Fruit fly (Drosophila melanogaster) whole organism, embryonic: ENCODE results near the gene CG46465.

Experiments used
- ATbp ChIP-seq: fragments of 200-800 bp; sonication (Bioruptor generic); optimal IDR thresholded peaks from 2 replicates; lab custom pipeline; 2017; ENCODE audit warnings: missing biosample characterization, mild to moderate bottlenecking, missing genetic modification characterization, missing genetic modification reagents
- Aef1 ChIP-seq: fragments of 200-800 bp; sonication (Bioruptor generic); IDR thresholded peaks from 3 replicates; pipeline ENCODE4 v1.3.6; 2022; ENCODE audit warnings: missing biosample characterization, missing genetic modification characterization
- BEAF-32 ChIP-seq: fragments of 200-800 bp; sonication (Bioruptor generic); optimal IDR thresholded peaks from 3 replicates; lab custom pipeline; 2017; ENCODE audit warnings: missing biosample characterization, missing genetic modification characterization, mild to moderate bottlenecking, moderate library complexity, missing genetic modification reagents
- CG10431 ChIP-seq: fragments of 200-800 bp; sonication (Bioruptor generic); optimal IDR thresholded peaks from 3 replicates; lab custom pipeline; 2018; ENCODE audit warnings: missing biosample characterization, mild to moderate bottlenecking, missing genetic modification characterization
- CG11085 ChIP-seq: fragments of 200-800 bp; sonication (Bioruptor generic); IDR thresholded peaks from 2 replicates; pipeline ENCODE4 v1.3.6; 2022; ENCODE audit warnings: missing biosample characterization, missing genetic modification characterization
- CG11456 ChIP-seq: fragments of 200-800 bp; sonication (Bioruptor generic); IDR thresholded peaks from 3 replicates; pipeline ENCODE4 v1.3.6; 2022; ENCODE audit warnings: missing biosample characterization, missing genetic modification characterization
- CG11695 ChIP-seq: fragments of 200-800 bp; sonication (Bioruptor generic); IDR thresholded peaks from 3 replicates; pipeline ENCODE4 v1.3.6; 2022; ENCODE audit warnings: missing biosample characterization, missing genetic modification characterization
- CG12071 ChIP-seq: fragments of 200-800 bp; sonication (Bioruptor generic); optimal IDR thresholded peaks from 3 replicates; lab custom pipeline; 2018; ENCODE audit warnings: missing biosample characterization, mild to moderate bottlenecking, missing genetic modification characterization
- CG12219 ChIP-seq: fragments of 200-800 bp; sonication (Bioruptor generic); optimal IDR thresholded peaks from 3 replicates; lab custom pipeline; 2018; ENCODE audit warnings: missing biosample characterization, mild to moderate bottlenecking, missing genetic modification characterization
- CG13424 ChIP-seq: fragments of 200-800 bp; sonication (Bioruptor generic); optimal IDR thresholded peaks from 2 replicates; lab custom pipeline; 2019; ENCODE audit warnings: missing biosample characterization, mild to moderate bottlenecking, missing genetic modification characterization, moderate library complexity
- CG15011 ChIP-seq: fragments of 200-800 bp; sonication (Bioruptor generic); optimal IDR thresholded peaks from 3 replicates; lab custom pipeline; 2018; ENCODE audit warnings: missing biosample characterization, mild to moderate bottlenecking, missing genetic modification characterization
- CG15269 ChIP-seq: fragments of 200-800 bp; sonication (Bioruptor generic); optimal IDR thresholded peaks from 2 replicates; lab custom pipeline; 2018; ENCODE audit warnings: missing biosample characterization, mild to moderate bottlenecking, missing genetic modification characterization, moderate library complexity
- CG17328 ChIP-seq: fragments of 200-800 bp; sonication (Bioruptor generic); IDR thresholded peaks from 2 replicates; pipeline ENCODE4 v1.3.6; 2022; ENCODE audit warnings: missing biosample characterization, missing genetic modification characterization
- CG17385 ChIP-seq: fragments of 200-800 bp; sonication (Bioruptor generic); optimal IDR thresholded peaks from 3 replicates; lab custom pipeline; 2018; ENCODE audit warnings: missing biosample characterization, mild to moderate bottlenecking, missing genetic modification characterization
- CG17802 ChIP-seq: fragments of 200-800 bp; sonication (Bioruptor generic); optimal IDR thresholded peaks from 2 replicates; lab custom pipeline; 2018; ENCODE audit warnings: missing biosample characterization, mild to moderate bottlenecking, missing genetic modification characterization, moderate library complexity
- CG1792 ChIP-seq: fragments of 200-800 bp; sonication (Bioruptor generic); optimal IDR thresholded peaks from 2 replicates; lab custom pipeline; 2016; ENCODE audit warnings: missing biosample characterization, missing genetic modification characterization
- CG18599 ChIP-seq: fragments of 200-800 bp; sonication (Bioruptor generic); optimal IDR thresholded peaks from 3 replicates; lab custom pipeline; 2017; ENCODE audit warnings: missing biosample characterization, missing genetic modification characterization, mild to moderate bottlenecking, moderate library complexity, missing genetic modification reagents
- CG3065 ChIP-seq: fragments of 200-800 bp; sonication (Bioruptor generic); optimal IDR thresholded peaks from 2 replicates; lab custom pipeline; 2016; ENCODE audit warnings: missing biosample characterization, missing genetic modification characterization
- CG32767 ChIP-seq: fragments of 200-800 bp; sonication (Bioruptor generic); IDR thresholded peaks from 2 replicates; pipeline ENCODE4 v1.3.6; 2022; ENCODE audit warnings: missing biosample characterization, missing genetic modification characterization
- CG3281 ChIP-seq: fragments of 200-800 bp; sonication (Bioruptor generic); optimal IDR thresholded peaks from 3 replicates; lab custom pipeline; 2017; ENCODE audit warnings: missing biosample characterization, mild to moderate bottlenecking, missing genetic modification characterization
- CG4360 ChIP-seq: fragments of 200-800 bp; sonication (Bioruptor generic); IDR thresholded peaks from 2 replicates; pipeline ENCODE4 v1.3.6; 2022; ENCODE audit warnings: missing biosample characterization, missing genetic modification characterization
- CG5245 ChIP-seq: fragments of 200-800 bp; sonication (Bioruptor generic); optimal IDR thresholded peaks from 3 replicates; lab custom pipeline; 2016; ENCODE audit warnings: missing biosample characterization, missing genetic modification characterization
- CG7372 ChIP-seq: fragments of 200-800 bp; sonication (Bioruptor generic); IDR thresholded peaks from 2 replicates; pipeline ENCODE4 v1.3.6; 2022; ENCODE audit warnings: missing biosample characterization, missing genetic modification characterization
- CG7556 ChIP-seq: fragments of 200-800 bp; sonication (Bioruptor generic); optimal IDR thresholded peaks from 2 replicates; lab custom pipeline; 2017; ENCODE audit warnings: missing biosample characterization, mild to moderate bottlenecking, missing genetic modification characterization
- CG8290 ChIP-seq, 3 experiments: fragments of 200-800 bp; sonication (Bioruptor generic); optimal IDR thresholded peaks; 2 replicates each; lab custom pipeline; 2016 to 2019; ENCODE audit warnings: missing biosample characterization in 3 of 3, missing genetic modification characterization in 3 of 3, mild to moderate bottlenecking in 2 of 3, moderate library complexity in 1 of 3
- CG9437 ChIP-seq: fragments of 200-800 bp; sonication (Bioruptor generic); optimal IDR thresholded peaks from 2 replicates; lab custom pipeline; 2018; ENCODE audit warnings: missing biosample characterization, mild to moderate bottlenecking, missing genetic modification characterization
- CG9817 ChIP-seq: fragments of 200-800 bp; sonication (Bioruptor generic); optimal IDR thresholded peaks from 2 replicates; lab custom pipeline; 2018; ENCODE audit warnings: missing biosample characterization, mild to moderate bottlenecking, missing genetic modification characterization, moderate library complexity
- CoRest ChIP-seq: fragments of 200-800 bp; sonication (Bioruptor generic); optimal IDR thresholded peaks from 3 replicates; lab custom pipeline; 2018; ENCODE audit warnings: missing biosample characterization, mild to moderate bottlenecking, missing genetic modification characterization, moderate library complexity
- H15 ChIP-seq: fragments of 200-800 bp; sonication (Bioruptor generic); IDR thresholded peaks from 3 replicates; pipeline ENCODE4 v1.3.6; 2022; ENCODE audit warnings: missing biosample characterization, missing genetic modification characterization
- Hand ChIP-seq: fragments of 200-800 bp; sonication (Bioruptor generic); optimal IDR thresholded peaks from 2 replicates; lab custom pipeline; 2017; ENCODE audit warnings: mild to moderate bottlenecking, missing biosample characterization, missing genetic modification reagents, missing genetic modification characterization
- HmgZ ChIP-seq: fragments of 200-800 bp; sonication (Bioruptor generic); optimal IDR thresholded peaks from 2 replicates; lab custom pipeline; 2018; ENCODE audit warnings: missing biosample characterization, mild to moderate bottlenecking, missing genetic modification characterization
- Mrtf ChIP-seq: fragments of 200-800 bp; sonication (Bioruptor generic); IDR thresholded peaks from 3 replicates; pipeline ENCODE4 v1.3.6; 2022; ENCODE audit warnings: missing biosample characterization, missing genetic modification characterization
- Nf-YB ChIP-seq: fragments of 200-800 bp; sonication (Bioruptor generic); optimal IDR thresholded peaks from 3 replicates; lab custom pipeline; 2019; ENCODE audit warnings: missing biosample characterization, mild to moderate bottlenecking, missing genetic modification characterization, moderate library complexity
- Usf ChIP-seq: fragments of 200-800 bp; sonication (Bioruptor generic); optimal IDR thresholded peaks from 2 replicates; lab custom pipeline; 2017; ENCODE audit warnings: missing genotype, missing biosample characterization, missing genetic modification characterization
- al ChIP-seq: fragments of 200-800 bp; sonication (Bioruptor generic); IDR thresholded peaks from 2 replicates; pipeline ENCODE4 v1.3.6; 2022; ENCODE audit warnings: missing biosample characterization, missing genetic modification characterization
- bigmax ChIP-seq: fragments of 200-800 bp; sonication (Bioruptor generic); optimal IDR thresholded peaks from 2 replicates; lab custom pipeline; 2018; ENCODE audit warnings: missing biosample characterization, mild to moderate bottlenecking, missing genetic modification characterization
- dmrt99B ChIP-seq: fragments of 200-800 bp; sonication (Bioruptor generic); optimal IDR thresholded peaks from 2 replicates; lab custom pipeline; 2018; ENCODE audit warnings: missing biosample characterization, mild to moderate bottlenecking, missing genetic modification characterization, moderate library complexity
- fd64A ChIP-seq: fragments of 200-800 bp; sonication (Bioruptor generic); optimal IDR thresholded peaks from 3 replicates; lab custom pipeline; 2018; ENCODE audit warnings: missing biosample characterization, mild to moderate bottlenecking, missing genetic modification characterization
- gt ChIP-seq: fragments of 200-800 bp; sonication (Bioruptor generic); IDR thresholded peaks from 2 replicates; pipeline ENCODE4 v1.3.6; 2022; ENCODE audit warnings: missing biosample characterization, missing genetic modification characterization
- klu ChIP-seq: fragments of 200-800 bp; sonication (Bioruptor generic); IDR thresholded peaks from 2 replicates; pipeline ENCODE4 v1.3.6; 2022; ENCODE audit warnings: missing biosample characterization, missing genetic modification characterization
- nau ChIP-seq: fragments of 200-800 bp; sonication (Bioruptor generic); optimal IDR thresholded peaks from 3 replicates; lab custom pipeline; 2017; ENCODE audit warnings: missing biosample characterization, mild to moderate bottlenecking, missing genetic modification characterization, missing genetic modification reagents
- nerfin-1 ChIP-seq: fragments of 200-800 bp; sonication (Bioruptor generic); optimal IDR thresholded peaks from 3 replicates; lab custom pipeline; 2019; ENCODE audit warnings: missing biosample characterization, mild to moderate bottlenecking, missing genetic modification characterization, moderate library complexity
- pan ChIP-seq, 4 experiments: fragments of >200 bp in 3 of 4; fragments of 200-800 bp in 1 of 4; sonication (Bioruptor generic) in 1 of 4; optimal IDR thresholded peaks in 3 of 4; IDR thresholded peaks in 1 of 4; 2 replicates each; pipeline versions ENCODE4 v1.3.6 to Lab custom; 2017 to 2022; ENCODE audit warnings: missing biosample characterization in 2 of 4, missing genetic modification characterization in 2 of 4, mixed read lengths in 1 of 4
- prd ChIP-seq, 3 experiments: fragments of >200 bp in 2 of 3; fragments of 200-800 bp in 1 of 3; sonication (Bioruptor generic) in 1 of 3; optimal IDR thresholded peaks in 2 of 3; IDR thresholded peaks in 1 of 3; 2 replicates in 2 of 3; 3 replicates in 1 of 3; pipeline versions ENCODE4 v1.3.6 to Lab custom; 2017 to 2022; ENCODE audit warnings: missing biosample characterization in 1 of 3, missing genetic modification characterization in 1 of 3
- so ChIP-seq: fragments of 200-800 bp; sonication (Bioruptor generic); IDR thresholded peaks from 3 replicates; pipeline ENCODE4 v1.3.6; 2022; ENCODE audit warnings: missing biosample characterization, missing genetic modification characterization
- ttk ChIP-seq: fragments of 200-800 bp; sonication (Bioruptor generic); IDR thresholded peaks from 2 replicates; pipeline ENCODE4 v2.1.2; 2022; ENCODE audit warnings: missing biosample characterization, missing genetic modification characterization
- zf30C ChIP-seq: fragments of 200-800 bp; sonication (Bioruptor generic); optimal IDR thresholded peaks from 3 replicates; lab custom pipeline; 2018; ENCODE audit warnings: missing biosample characterization, mild to moderate bottlenecking, missing genetic modification characterization

Gene CG46465

DNA sequence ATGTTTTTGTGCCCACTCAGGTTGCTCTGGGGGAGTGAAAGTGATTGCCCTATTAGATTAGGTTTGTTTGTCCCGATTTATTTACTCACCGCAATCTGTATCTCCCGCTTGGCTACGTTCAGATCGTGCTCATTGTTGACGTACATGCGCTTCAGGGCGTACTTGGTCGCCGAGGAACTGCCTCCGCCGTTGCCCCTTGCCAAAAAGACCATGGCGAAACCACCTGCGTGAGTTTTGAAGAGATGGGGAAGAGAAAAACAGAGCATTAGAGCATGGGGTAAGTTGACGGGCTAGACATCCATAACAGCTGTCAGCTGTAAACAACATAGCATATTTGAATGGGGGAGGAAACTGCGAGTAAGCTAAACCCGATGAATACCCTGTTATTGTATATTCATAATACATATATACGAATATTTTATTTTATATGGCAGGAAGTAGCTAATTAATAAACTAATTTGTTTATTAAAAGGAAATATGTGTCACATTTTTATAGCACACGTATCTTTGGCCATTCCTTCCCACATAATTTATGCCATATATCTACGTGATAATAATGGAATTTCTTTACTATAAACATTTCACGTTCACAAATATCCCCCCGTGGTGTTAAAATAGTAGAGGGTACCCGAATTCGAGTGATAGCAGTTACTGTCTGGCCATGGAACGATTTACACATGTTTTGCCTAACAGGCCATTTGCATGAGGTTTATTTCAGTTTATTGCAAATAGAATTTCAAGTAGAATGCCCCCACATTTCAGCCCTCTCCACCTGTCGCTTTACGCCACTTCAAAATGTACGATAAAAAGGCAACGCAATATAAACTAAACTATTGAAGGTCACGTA is 26.7 kb upstream of the CG46465 start (continued):
- no peak for TF ChIP-seq HmgZ (tag; lab: Kevin White, UChicago)
- TF ChIP-seq klu (GFP tag; lab: Robert Waterston, UW), result 0 out of 2 replicates have a peak, but pooled peaks have one; percentile 6
- TF ChIP-seq Hand (GFP tag; lab: Kevin White, UChicago), result no peak
- TF ChIP-seq Nf-YB, result peak; percentile 37
- no peak for TF ChIP-seq CG11085
- TF ChIP-seq dmrt99B (tag; lab: Kevin White, UChicago), result peak; percentile 32
- no peak for TF ChIP-seq zf30C
- TF ChIP-seq so, result no peak
- TF ChIP-seq CG9437 (GFP tag; lab: Kevin White, UChicago), result no peak
- TF ChIP-seq CG11456 (GFP tag; lab: Robert Waterston, UW), result no peak
- no peak for TF ChIP-seq bigmax (GFP tag; lab: Kevin White, UChicago)
- peak; percentile 6 for TF ChIP-seq nerfin-1 (tag; lab: Kevin White, UChicago)
- TF ChIP-seq CG12219, result peak; percentile 14
- TF ChIP-seq Usf, result no peak
- TF ChIP-seq CG7372, result peak; percentile 28; the same call in 1 of the 2 replicates
- TF ChIP-seq CG3065 (GFP tag; lab: Kevin White, UChicago), result no peak
- TF ChIP-seq ATbp (GFP tag; lab: Kevin White, UChicago), result no peak
- no peak for TF ChIP-seq CG5245 (GFP tag; lab: Kevin White, UChicago)
- no peak for TF ChIP-seq nau (GFP tag; lab: Kevin White, UChicago)
- TF ChIP-seq gt, result no peak
- no peak for TF ChIP-seq fd64A (GFP tag; lab: Kevin White, UChicago)
- TF ChIP-seq CG17385 (GFP tag; lab: Kevin White, UChicago), result no peak
- TF ChIP-seq CG9817, result peak; percentile 37
- peak; percentile 72 for TF ChIP-seq CG15011 (GFP tag; lab: Kevin White, UChicago)
- TF ChIP-seq CoRest (tag; lab: Kevin White, UChicago), result peak; percentile 51
- no peak for TF ChIP-seq CG4360
- no peak for TF ChIP-seq CG7556
- TF ChIP-seq CG11695 (GFP tag; lab: Robert Waterston, UW), result peak; percentile 60; the same call in 2 of the 3 replicates
- no peak for TF ChIP-seq CG1792 (GFP tag; lab: Kevin White, UChicago)
- TF ChIP-seq CG13424 (tag; lab: Kevin White, UChicago), result peak; percentile 31
- TF ChIP-seq CG3281, result peak; percentile 77
- TF ChIP-seq CG32767, result 0 out of 2 replicates have a peak, but pooled peaks have one; percentile 32
- peak; percentile 9; the same call in 1 of the 3 replicates for TF ChIP-seq Aef1 (GFP tag; lab: Robert Waterston, UW)
- TF ChIP-seq Mrtf (GFP tag; lab: Robert Waterston, UW), result no peak
- peak; percentile 54 for TF ChIP-seq CG15269 (tag; lab: Kevin White, UChicago)
- TF ChIP-seq CG8290 (GFP tag; optimal IDR thresholded peaks at IDR 0.05; lab: Kevin White, UChicago), result no peak
- TF ChIP-seq CG8290 (tag; optimal IDR thresholded peaks at IDR 0.05; lab: Kevin White, UChicago), result no peak
- no peak for TF ChIP-seq BEAF-32 (GFP tag; lab: Kevin White, UChicago)
- TF ChIP-seq ttk (GFP tag; lab: Robert Waterston, UW), result no peak
- no peak for TF ChIP-seq H15 (GFP tag; lab: Robert Waterston, UW)
- peak in 1 of 2 experiments; percentile 16 for TF ChIP-seq pan (optimal IDR thresholded peaks at IDR 0.05; lab: Kevin White, UChicago)
- peak in 1 of 2 experiments; percentile 10 for TF ChIP-seq pan (GFP tag; optimal IDR thresholded peaks at IDR 0.05 in 1 of 2, IDR thresholded peaks at IDR 0.05 in 1 of 2)
- TF ChIP-seq al (GFP tag; lab: Robert Waterston, UW), result peak; percentile 66; the same call in 1 of the 2 replicates
- no peak for TF ChIP-seq CG12071 (GFP tag; lab: Kevin White, UChicago)
- TF ChIP-seq CG17802, result no peak
- no peak for TF ChIP-seq CG17328
- peak; percentile 61 for TF ChIP-seq CG18599 (GFP tag; lab: Kevin White, UChicago)
- no peak for TF ChIP-seq prd (optimal IDR thresholded peaks at IDR 0.05; lab: Kevin White, UChicago)
- TF ChIP-seq prd (GFP tag; IDR thresholded peaks at IDR 0.05; lab: Robert Waterston, UW), result peak; percentile 33; the same call in 1 of the 3 replicates
- TF ChIP-seq CG10431 (GFP tag; lab: Kevin White, UChicago), result no peak
